Worm (Caenorhabditis elegans): Measurements from ENCODE around the gene M04G7.2.

DNA sequence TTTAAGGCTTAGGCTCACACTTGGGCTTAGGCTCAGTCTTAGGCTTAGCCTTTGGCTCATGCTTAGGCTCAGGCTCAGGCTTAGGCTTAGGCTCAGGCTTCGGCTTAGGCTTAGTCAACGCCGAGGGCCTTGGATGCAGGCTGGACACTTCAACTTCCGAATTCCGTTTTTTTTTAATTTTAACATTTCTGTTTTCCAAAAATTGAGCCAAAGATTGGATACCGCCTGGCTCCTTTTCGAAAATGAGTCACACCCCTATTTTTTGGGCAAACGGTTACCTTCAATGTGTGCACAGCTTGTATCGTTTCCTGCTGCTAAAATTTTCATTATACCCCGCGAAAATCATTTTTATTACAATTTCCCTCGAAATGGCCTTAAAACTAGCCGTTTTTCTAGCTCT lies 5.3 kb downstream of the M04G7.2 start, which contains the start of gene M04G7.1:
- TF ChIP-seq tab-1 (GFP tag; IDR thresholded peaks at IDR 0.05) (no peak), T22C8.4 (GFP tag; IDR thresholded peaks at IDR 0.05) (no peak), ref-1 (GFP tag; conservative IDR thresholded peaks at IDR 0.05) (no peak)

Measured in whole organism, midembryonic.